Worm (Caenorhabditis elegans): Measurements from ENCODE around the gene msp-10.

Gene msp-10

ce11 chrIV:9811487-9811886, 26.0 kb upstream of the msp-10 start:
- TF ChIP-seq ceh-19 (GFP tag; optimal IDR thresholded peaks at IDR 0.05), result no peak
- no peak for TF ChIP-seq dmd-4 (tag; optimal IDR thresholded peaks at IDR 0.05; ENCODE audit: borderline replicate concordance)
- no peak for TF ChIP-seq sdc-2 (tag; optimal IDR thresholded peaks at IDR 0.05)
- no peak for TF ChIP-seq hlh-30 (tag; optimal IDR thresholded peaks at IDR 0.05; ENCODE audit: insufficient read depth)
- TF ChIP-seq ceh-18 (tag; optimal IDR thresholded peaks at IDR 0.05), result no peak
- TF ChIP-seq pax-1 (tag; optimal IDR thresholded peaks at IDR 0.05), result no peak
- no peak for TF ChIP-seq fax-1 (tag; optimal IDR thresholded peaks at IDR 0.05)
- TF ChIP-seq ceh-24 (tag; optimal IDR thresholded peaks at IDR 0.05), result no peak
- no peak for TF ChIP-seq rnt-1 (tag; optimal IDR thresholded peaks at IDR 0.05)
- no peak for TF ChIP-seq ttx-3 (tag; optimal IDR thresholded peaks at IDR 0.05)
- TF ChIP-seq madf-2 (tag; optimal IDR thresholded peaks at IDR 0.05), result no peak
- TF ChIP-seq ets-4 (tag; optimal IDR thresholded peaks at IDR 0.05), result no peak
- TF ChIP-seq odd-2 (tag; optimal IDR thresholded peaks at IDR 0.05), result no peak
- TF ChIP-seq ref-2 (tag; optimal IDR thresholded peaks at IDR 0.05), result no peak

ce11 chrIV:9815432-9815831, 22.0 kb upstream of the msp-10 start, which contains the start of gene egl-20:
Gene egl-20 (minus strand): TSS chrIV:9815532.
- TF ChIP-seq ceh-34 (tag; optimal IDR thresholded peaks at IDR 0.05) (no peak), ahr-1 (tag; optimal IDR thresholded peaks at IDR 0.05) (no peak), elt-4 (tag; optimal IDR thresholded peaks at IDR 0.05) (no peak), pax-1 (tag; optimal IDR thresholded peaks at IDR 0.05) (no peak), hlh-15 (tag; optimal IDR thresholded peaks at IDR 0.05) (no peak), pros-1 (tag; optimal IDR thresholded peaks at IDR 0.05) (no peak), dmd-4 (tag; optimal IDR thresholded peaks at IDR 0.05; ENCODE audit: borderline replicate concordance) (no peak), tbx-7 (tag; optimal IDR thresholded peaks at IDR 0.05) (no peak), syd-9 (tag; optimal IDR thresholded peaks at IDR 0.05) (no peak), Y22D7AL.16 (tag; optimal IDR thresholded peaks at IDR 0.05) (no peak), eyg-1 (tag; optimal IDR thresholded peaks at IDR 0.05) (no peak), gmeb-2 (tag; optimal IDR thresholded peaks at IDR 0.05) (no peak), hlh-30 (tag; optimal IDR thresholded peaks at IDR 0.05; ENCODE audit: insufficient read depth) (no peak), unc-86 (tag; optimal IDR thresholded peaks at IDR 0.05) (no peak), elt-2 (tag; optimal IDR thresholded peaks at IDR 0.05) (no peak), K09A11.1 (tag; optimal IDR thresholded peaks at IDR 0.05; ENCODE audit: insufficient read depth) (no peak)

- TF ChIP-seq fkh-10 (GFP tag; optimal IDR thresholded peaks at IDR 0.05), result no peak
- TF ChIP-seq ceh-24 (tag; optimal IDR thresholded peaks at IDR 0.05), result no peak
- no peak for TF ChIP-seq tbx-7 (tag; optimal IDR thresholded peaks at IDR 0.05)
- no peak for TF ChIP-seq nhr-232 (tag; optimal IDR thresholded peaks at IDR 0.05)
- TF ChIP-seq hlh-13 (GFP tag; optimal IDR thresholded peaks at IDR 0.05), result no peak
- no peak for TF ChIP-seq nfya-1 (tag; optimal IDR thresholded peaks at IDR 0.05)
- no peak for TF ChIP-seq zip-5 (tag; optimal IDR thresholded peaks at IDR 0.05)
- TF ChIP-seq sdc-2 (tag; optimal IDR thresholded peaks at IDR 0.05), result no peak
- TF ChIP-seq hlh-15 (tag; optimal IDR thresholded peaks at IDR 0.05), result no peak
- no peak for TF ChIP-seq nhr-11 (tag; optimal IDR thresholded peaks at IDR 0.05)
- no peak for TF ChIP-seq F13H6.1 (tag; optimal IDR thresholded peaks at IDR 0.05)
- TF ChIP-seq elt-4 (tag; optimal IDR thresholded peaks at IDR 0.05), result no peak
- no peak for TF ChIP-seq lin-11 (tag; optimal IDR thresholded peaks at IDR 0.05)
Measured at ce11 chrIV:9821621-9822020, 15.8 kb upstream of the msp-10 start, which contains the start of gene col-123. Gene col-123 (plus strand): TSS chrIV:9821921.

- TF ChIP-seq ref-2 (tag; optimal IDR thresholded peaks at IDR 0.05) (no peak), C08G9.2 (tag; optimal IDR thresholded peaks at IDR 0.05) (peak; percentile 9)
Measured at ce11 chrIV:9822585-9822984, 14.9 kb upstream of the msp-10 start.

ce11 chrIV:9824480-9824879, 13.0 kb upstream of the msp-10 start, which contains the start of gene catp-6:
Gene catp-6 (minus strand): TSS chrIV:9824580.
- TF ChIP-seq nhr-11 (tag; optimal IDR thresholded peaks at IDR 0.05), result no peak
- TF ChIP-seq ceh-14 (tag; optimal IDR thresholded peaks at IDR 0.05), result no peak
- TF ChIP-seq ceh-18 (tag; optimal IDR thresholded peaks at IDR 0.05), result no peak
- no peak for TF ChIP-seq T23F11.4 (GFP tag; optimal IDR thresholded peaks at IDR 0.05)
- TF ChIP-seq ref-2 (tag; optimal IDR thresholded peaks at IDR 0.05), result no peak
- no peak for TF ChIP-seq ceh-6 (GFP tag; optimal IDR thresholded peaks at IDR 0.05)
- no peak for TF ChIP-seq unc-55 (GFP tag; optimal IDR thresholded peaks at IDR 0.05)
